Worm (Caenorhabditis elegans) whole organism, L2 larva: ENCODE measurements around the gene flh-3.
"Not testable (repeated sequence)": the region's sequence is repeated elsewhere in the genome, so short reads cannot be mapped to it uniquely, and the experiment has no call there.

Source experiments
- C34F6.9 ChIP-seq: fragments of 150-350 bp; optimal IDR thresholded peaks from 2 replicates; lab custom pipeline; 2014; ENCODE audit warnings: missing biosample characterization, missing genetic modification characterization
- F13H6.1 ChIP-seq: sonication (generic microtip); optimal IDR thresholded peaks from 2 replicates; lab custom pipeline; 2016; ENCODE audit warnings: missing genetic modification characterization, missing compliant biosample characterization
- R02D3.7 ChIP-seq: fragments of 150-350 bp; optimal IDR thresholded peaks from 2 replicates; lab custom pipeline; 2014; ENCODE audit warnings: missing biosample characterization, missing genetic modification characterization
- Y55F3AM.14 ChIP-seq: fragments of 200-800 bp; sonication (Bioruptor generic); optimal IDR thresholded peaks from 2 replicates; lab custom pipeline; 2018; ENCODE audit warnings: mild to moderate bottlenecking, missing genetic modification characterization, missing compliant biosample characterization
- ZK546.5 ChIP-seq: sonication (generic microtip); optimal IDR thresholded peaks from 2 replicates; lab custom pipeline; 2017; ENCODE audit warnings: missing biosample characterization, missing genetic modification characterization
- ama-1 ChIP-seq: fragments of 150-350 bp; optimal IDR thresholded peaks from 2 replicates; lab custom pipeline; 2018; ENCODE audit warnings: inconsistent platforms
- ceh-16 ChIP-seq: fragments of 150-350 bp; optimal IDR thresholded peaks from 2 replicates; lab custom pipeline; 2014; ENCODE audit warnings: missing biosample characterization, missing genetic modification characterization
- ceh-82 ChIP-seq: fragments of 150-350 bp; optimal IDR thresholded peaks from 2 replicates; lab custom pipeline; 2014; ENCODE audit warnings: missing biosample characterization, missing genetic modification characterization
- crh-2 ChIP-seq: sonication (generic microtip); optimal IDR thresholded peaks from 2 replicates; lab custom pipeline; 2017; ENCODE audit warnings: missing biosample characterization, missing genetic modification characterization
- dmd-4 ChIP-seq: sonication (generic microtip); optimal IDR thresholded peaks from 2 replicates; lab custom pipeline; 2017; ENCODE audit warnings: missing biosample characterization, missing genetic modification characterization
- egl-27 ChIP-seq: sonication (generic microtip); optimal IDR thresholded peaks from 3 replicates; lab custom pipeline; 2017; ENCODE audit warnings: missing biosample characterization, missing genetic modification reagents, missing genetic modification characterization
- fos-1 ChIP-seq: fragments of 150-350 bp; optimal IDR thresholded peaks from 2 replicates; lab custom pipeline; 2014; ENCODE audit warnings: missing biosample characterization, missing genetic modification characterization
- gmeb-1 ChIP-seq: fragments of 150-350 bp; optimal IDR thresholded peaks from 2 replicates; lab custom pipeline; 2014; ENCODE audit warnings: missing biosample characterization, missing genetic modification characterization
- lin-11 ChIP-seq: fragments of 150-350 bp; sonication (generic microtip); optimal IDR thresholded peaks from 2 replicates; lab custom pipeline; 2014; ENCODE audit warnings: missing biosample characterization, missing genetic modification characterization, inconsistent platforms, mixed read lengths
- lin-13 ChIP-seq: fragments of 150-350 bp; optimal IDR thresholded peaks from 2 replicates; lab custom pipeline; 2014; ENCODE audit warnings: missing biosample characterization, missing genetic modification reagents, missing genetic modification characterization
- lin-39 ChIP-seq: fragments of 150-350 bp; optimal IDR thresholded peaks from 2 replicates; lab custom pipeline; 2014; ENCODE audit warnings: missing biosample characterization, missing genetic modification reagents, missing genetic modification characterization
- lsy-2 ChIP-seq, 2 experiments: fragments of 150-350 bp in 1 of 2; sonication (generic microtip) in 1 of 2; optimal IDR thresholded peaks; 2 replicates each; lab custom pipeline; 2014 to 2017; ENCODE audit warnings: missing biosample characterization in 2 of 2, missing genetic modification characterization in 2 of 2
- mab-5 ChIP-seq: fragments of 150-350 bp; optimal IDR thresholded peaks from 2 replicates; lab custom pipeline; 2014; ENCODE audit warnings: missing biosample characterization, missing genetic modification characterization
- mbf-1 ChIP-seq: sonication (generic microtip); optimal IDR thresholded peaks from 2 replicates; lab custom pipeline; 2017; ENCODE audit warnings: missing biosample characterization, missing genetic modification characterization
- nhr-11 ChIP-seq: fragments of 150-350 bp; optimal IDR thresholded peaks from 2 replicates; lab custom pipeline; 2014; ENCODE audit warnings: missing biosample characterization, missing genetic modification characterization
- nhr-129 ChIP-seq: fragments of 150-350 bp; optimal IDR thresholded peaks from 2 replicates; lab custom pipeline; 2014; ENCODE audit warnings: missing biosample characterization, missing genetic modification characterization
- nhr-21 ChIP-seq: fragments of 150-350 bp; optimal IDR thresholded peaks from 2 replicates; lab custom pipeline; 2014; ENCODE audit warnings: missing biosample characterization, missing genetic modification characterization
- nhr-23 ChIP-seq: fragments of 150-350 bp; optimal IDR thresholded peaks from 2 replicates; lab custom pipeline; 2014; ENCODE audit warnings: missing biosample characterization, missing genetic modification reagents, missing genetic modification characterization
- nhr-237 ChIP-seq: fragments of 150-350 bp; optimal IDR thresholded peaks from 2 replicates; lab custom pipeline; 2014; ENCODE audit warnings: missing biosample characterization, missing genetic modification characterization
- nhr-25 ChIP-seq: fragments of 150-350 bp; sonication (generic microtip); optimal IDR thresholded peaks from 3 replicates; lab custom pipeline; 2014; ENCODE audit warnings: missing biosample characterization, missing genetic modification characterization
- nhr-6 ChIP-seq: fragments of 150-350 bp; optimal IDR thresholded peaks from 2 replicates; lab custom pipeline; 2014; ENCODE audit warnings: missing biosample characterization, missing genetic modification characterization
- peb-1 ChIP-seq: fragments of 150-350 bp; optimal IDR thresholded peaks from 2 replicates; lab custom pipeline; 2014; ENCODE audit warnings: missing biosample characterization, missing genetic modification characterization
- sem-4 ChIP-seq: fragments of 150-350 bp; optimal IDR thresholded peaks from 2 replicates; lab custom pipeline; 2014; ENCODE audit warnings: missing biosample characterization, missing genetic modification reagents, missing genetic modification characterization
- skn-1 ChIP-seq: sonication (generic microtip); optimal IDR thresholded peaks from 2 replicates; lab custom pipeline; 2017; ENCODE audit warnings: missing biosample characterization, missing genetic modification characterization
- sma-3 ChIP-seq: sonication (generic microtip); optimal IDR thresholded peaks from 2 replicates; lab custom pipeline; 2016; ENCODE audit warnings: missing genetic modification reagents, missing genetic modification characterization, missing compliant biosample characterization
- sma-9 ChIP-seq, 2 experiments: fragments of 150-350 bp in 1 of 2; sonication (generic microtip) in 1 of 2; optimal IDR thresholded peaks; 2 replicates each; lab custom pipeline; 2014 to 2016; ENCODE audit warnings: missing genetic modification characterization in 2 of 2, mild to moderate bottlenecking in 1 of 2, missing biosample characterization in 1 of 2, missing compliant biosample characterization in 1 of 2, missing genetic modification reagents in 1 of 2, moderate library complexity in 1 of 2
- unc-39 ChIP-seq: fragments of 150-350 bp; optimal IDR thresholded peaks from 2 replicates; lab custom pipeline; 2014; ENCODE audit warnings: missing biosample characterization, missing genetic modification characterization
- unc-55 ChIP-seq: fragments of 150-350 bp; sonication (generic microtip); optimal IDR thresholded peaks from 3 replicates; lab custom pipeline; 2014; ENCODE audit warnings: missing biosample characterization, missing genetic modification reagents, missing genetic modification characterization
- unc-62 ChIP-seq: fragments of 150-350 bp; optimal IDR thresholded peaks from 2 replicates; lab custom pipeline; 2014; ENCODE audit warnings: missing biosample characterization, missing genetic modification reagents, missing genetic modification characterization
- zag-1 ChIP-seq: fragments of 150-350 bp; optimal IDR thresholded peaks from 2 replicates; lab custom pipeline; 2014; ENCODE audit warnings: missing biosample characterization, missing genetic modification characterization
- ztf-1 ChIP-seq: fragments of 200-800 bp; sonication (Bioruptor generic); conservative IDR thresholded peaks from 2 replicates; pipeline ENCODE4 v1.3.6; 2022; ENCODE audit warnings: missing genetic modification characterization, missing compliant biosample characterization
- ztf-11 ChIP-seq: sonication (generic microtip); optimal IDR thresholded peaks from 2 replicates; lab custom pipeline; 2017; ENCODE audit warnings: missing biosample characterization, missing genetic modification characterization
- ztf-4 ChIP-seq: fragments of 150-350 bp; optimal IDR thresholded peaks from 2 replicates; lab custom pipeline; 2014; ENCODE audit warnings: missing biosample characterization, missing genetic modification characterization

Gene flh-3

ce11 chrIV:9308975-9309374 is 39.1 kb downstream of the flh-3 start, which contains the start of gene F49C12.6:
TSS of gene F49C12.6 (minus strand) at chrIV:9309075.
- TF ChIP-seq lin-13 (GFP tag; lab: Kevin White, UChicago) (no peak), nhr-237 (no peak), unc-55 (no peak), sma-3 (no peak), lin-39 (tag; lab: Kevin White, UChicago) (no peak), mab-5 (tag; lab: Kevin White, UChicago) (no peak), sma-9 (GFP tag; optimal IDR thresholded peaks at IDR 0.05; lab: Kevin White, UChicago) (no peak), sma-9 (tag; optimal IDR thresholded peaks at IDR 0.05; lab: Kevin White, UChicago) (no peak), egl-27 (tag; lab: Kevin White, UChicago) (no peak), nhr-11 (tag; lab: Kevin White, UChicago) (no peak), ceh-82 (no peak), ZK546.5 (tag; lab: Kevin White, UChicago) (no peak), F13H6.1 (no peak), sem-4 (no peak), dmd-4 (tag; lab: Kevin White, UChicago) (no peak), lsy-2 (tag; optimal IDR thresholded peaks at IDR 0.05; lab: Kevin White, UChicago) (no peak), crh-2 (tag; lab: Kevin White, UChicago) (no peak), unc-62 (GFP tag; lab: Kevin White, UChicago) (no peak), gmeb-1 (tag; lab: Kevin White, UChicago) (no peak), nhr-6 (tag; lab: Kevin White, UChicago) (no peak)
- TF ChIP-seq, all 48 proteins: peak for 0

- peak; percentile 50 for TF ChIP-seq fos-1 (tag; lab: Kevin White, UChicago)
- TF ChIP-seq lin-11, result no peak
- TF ChIP-seq, all 48 proteins: peak for 1
These were observed 41.2 kb downstream of the flh-3 start for ce11 chrIV:9310935-9311566.

ce11 chrIV:9312827-9313226 is 42.9 kb downstream of the flh-3 start, which contains the start of gene F49C12.7:
TSS of gene F49C12.7 (minus strand) at chrIV:9312927.
- TF ChIP-seq R02D3.7; crh-2 (tag; lab: Kevin White, UChicago); lsy-2 (tag; optimal IDR thresholded peaks at IDR 0.05; lab: Kevin White, UChicago): not testable (repeated sequence)

ce11 chrIV:9316068-9316681 is 46.3 kb downstream of the flh-3 start, which contains the start of the genes F49C12.9 and rpn-7:
TSS of gene F49C12.9 (minus strand) at chrIV:9316215.
TSS of gene rpn-7 (plus strand) at chrIV:9316631.
- TF ChIP-seq mbf-1 (tag; lab: Kevin White, UChicago) (no peak), ztf-1 (GFP tag; lab: Robert Waterston, UW) (no peak), Y55F3AM.14 (GFP tag; lab: Kevin White, UChicago) (no peak), lin-11 (peak; percentile 18), gmeb-1 (tag; lab: Kevin White, UChicago) (peak; percentile 26), sma-3 (peak; percentile 6), skn-1 (peak; percentile 97), nhr-21 (tag; lab: Kevin White, UChicago) (no peak), fos-1 (tag; lab: Kevin White, UChicago) (peak; percentile 11), peb-1 (tag; lab: Kevin White, UChicago) (no peak), zag-1 (tag; lab: Kevin White, UChicago) (no peak), ama-1 (lab: Kevin White, UChicago) (no peak), lsy-2 (tag; optimal IDR thresholded peaks at IDR 0.05; lab: Kevin White, UChicago) (peak in 1 of 2 experiments; percentile 3), R02D3.7 (no peak), unc-55 (peak; percentile 65), nhr-129 (peak; percentile 61), C34F6.9 (tag; lab: Kevin White, UChicago) (peak; percentile 59), crh-2 (tag; lab: Kevin White, UChicago) (peak; percentile 5), F13H6.1 (no peak)
- TF ChIP-seq, all 48 proteins: peak for 10

- TF ChIP-seq lin-11 (no peak), lin-39 (tag; lab: Kevin White, UChicago) (no peak), ceh-82 (no peak), gmeb-1 (tag; lab: Kevin White, UChicago) (no peak), nhr-6 (tag; lab: Kevin White, UChicago) (no peak), zag-1 (tag; lab: Kevin White, UChicago) (no peak), ceh-16 (tag; lab: Kevin White, UChicago) (no peak), ztf-11 (tag; lab: Kevin White, UChicago) (no peak), sma-9 (GFP tag; optimal IDR thresholded peaks at IDR 0.05; lab: Kevin White, UChicago) (no peak), sma-9 (tag; optimal IDR thresholded peaks at IDR 0.05; lab: Kevin White, UChicago) (no peak), nhr-237 (no peak), lsy-2 (tag; optimal IDR thresholded peaks at IDR 0.05; lab: Kevin White, UChicago) (no peak), ztf-4 (tag; lab: Kevin White, UChicago) (no peak), nhr-25 (no peak), nhr-23 (tag; lab: Kevin White, UChicago) (no peak), sma-3 (no peak), unc-39 (tag; lab: Kevin White, UChicago) (no peak), C34F6.9 (tag; lab: Kevin White, UChicago) (no peak), nhr-11 (tag; lab: Kevin White, UChicago) (no peak)
These were observed 48.3 kb downstream of the flh-3 start for ce11 chrIV:9318147-9318546.
